Fruit fly (Drosophila melanogaster): ENCODE results near the gene twin.

Gene twin

dm6 chr3R:24259278-24260040 is 37.7 kb upstream of the twin start (continued):
- peak; percentile 91 for TF ChIP-seq Chrac-16 (GFP tag; optimal IDR thresholded peaks at IDR 0.05)
- TF ChIP-seq Dbx (GFP tag; IDR thresholded peaks at IDR 0.05), result peak; percentile 87
- TF ChIP-seq tx (GFP tag; optimal IDR thresholded peaks at IDR 0.05), result peak; percentile 88
- peak; percentile 85 for TF ChIP-seq CG4820 (GFP tag; optimal IDR thresholded peaks at IDR 0.05)
- peak; percentile 57 for TF ChIP-seq en (GFP tag; optimal IDR thresholded peaks at IDR 0.05)
- TF ChIP-seq Oli (tag; optimal IDR thresholded peaks at IDR 0.05), result peak; percentile 91
- peak; percentile 91 for TF ChIP-seq HHEX (GFP tag; optimal IDR thresholded peaks at IDR 0.05)
- peak; percentile 88 for TF ChIP-seq CG12071 (GFP tag; optimal IDR thresholded peaks at IDR 0.05)
- TF ChIP-seq tio (GFP tag; optimal IDR thresholded peaks at IDR 0.05), result peak; percentile 84
- peak; percentile 72 for TF ChIP-seq CG9215 (GFP tag; IDR thresholded peaks at IDR 0.05)
- no peak for TF ChIP-seq CG17568 (GFP tag; optimal IDR thresholded peaks at IDR 0.05)
- TF ChIP-seq CG18011 (GFP tag; optimal IDR thresholded peaks at IDR 0.05), result peak; percentile 66
- TF ChIP-seq CG4707 (GFP tag; optimal IDR thresholded peaks at IDR 0.05), result peak; percentile 83
- peak; percentile 84 for TF ChIP-seq CG15073 (GFP tag; optimal IDR thresholded peaks at IDR 0.05)
- TF ChIP-seq sna (GFP tag; IDR thresholded peaks at IDR 0.05; ENCODE audit: partially characterized antibody), result no peak
- peak; percentile 88 for TF ChIP-seq Mrtf (GFP tag; IDR thresholded peaks at IDR 0.05)
- peak; percentile 97 for TF ChIP-seq CG15514 (GFP tag; optimal IDR thresholded peaks at IDR 0.05)
- TF ChIP-seq CG7372 (GFP tag; IDR thresholded peaks at IDR 0.05), result peak; percentile 75
- TF ChIP-seq nom (GFP tag; optimal IDR thresholded peaks at IDR 0.05), result peak; percentile 89
- peak; percentile 76 for TF ChIP-seq sens-2 (GFP tag; IDR thresholded peaks at IDR 0.05)
- peak; percentile 82 for TF ChIP-seq stc (GFP tag; IDR thresholded peaks at IDR 0.05)
- TF ChIP-seq Ets65A (GFP tag), result no peak
- TF ChIP-seq gsb-n (tag; optimal IDR thresholded peaks at IDR 0.05), result peak; percentile 84

DNA sequence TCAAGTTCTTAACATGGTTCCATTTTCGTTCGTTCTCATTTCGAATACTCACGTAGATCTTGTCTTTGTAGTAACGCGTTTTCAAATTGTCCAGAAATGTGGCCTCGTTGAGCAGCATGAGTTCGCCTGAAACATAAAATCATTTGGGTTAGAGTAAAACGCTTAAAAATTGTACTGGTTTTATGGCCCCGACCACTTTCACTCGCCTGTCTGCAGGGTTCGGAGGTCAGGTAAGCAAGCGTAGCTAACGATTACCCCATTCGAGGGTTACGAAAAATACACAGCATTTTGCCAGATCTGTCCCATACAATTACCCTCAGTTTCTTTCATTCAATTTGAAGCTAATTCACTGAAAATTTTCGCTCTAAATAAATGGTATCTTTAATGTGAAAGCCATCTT is 36.6 kb upstream of the twin start:
- TF ChIP-seq zen (tag; optimal IDR thresholded peaks at IDR 0.05) (peak; percentile 60), cad (GFP tag; optimal IDR thresholded peaks at IDR 0.05) (peak; percentile 93), Elba2 (GFP tag; optimal IDR thresholded peaks at IDR 0.05) (peak; percentile 31), Oli (tag; optimal IDR thresholded peaks at IDR 0.05) (no peak), Hr78 (GFP tag; optimal IDR thresholded peaks at IDR 0.05) (peak in 1 of 2 experiments; percentile 49), CG4328 (GFP tag; optimal IDR thresholded peaks at IDR 0.05) (no peak)

- TF ChIP-seq Lim3 (GFP tag; IDR thresholded peaks at IDR 0.05), result no peak
- TF ChIP-seq Opbp (GFP tag; IDR thresholded peaks at IDR 0.05; ENCODE audit: partially characterized antibody), result peak; percentile 94
- peak; percentile 41 for TF ChIP-seq fd96Cb (tag; optimal IDR thresholded peaks at IDR 0.05)
- peak; percentile 73 for TF ChIP-seq CG4854 (GFP tag; optimal IDR thresholded peaks at IDR 0.05)
- TF ChIP-seq cg (GFP tag; optimal IDR thresholded peaks at IDR 0.05), result no peak
- peak; percentile 52 for TF ChIP-seq Ada2b (GFP tag; IDR thresholded peaks at IDR 0.05)
- TF ChIP-seq Ets97D (GFP tag; optimal IDR thresholded peaks at IDR 0.05), result peak; percentile 91
- TF ChIP-seq sug (tag; optimal IDR thresholded peaks at IDR 0.05), result no peak
- peak; percentile 42 for TF ChIP-seq CG10979 (tag; optimal IDR thresholded peaks at IDR 0.05)
- TF ChIP-seq MESR4 (GFP tag; optimal IDR thresholded peaks at IDR 0.05), result peak; percentile 76
- TF ChIP-seq tna (GFP tag; IDR thresholded peaks at IDR 0.05; ENCODE audit: partially characterized antibody), result peak; percentile 80
- no peak for TF ChIP-seq disco-r (GFP tag; optimal IDR thresholded peaks at IDR 0.05)
- TF ChIP-seq jumu (GFP tag; optimal IDR thresholded peaks at IDR 0.05), result peak; percentile 53
- 0 out of 3 replicates have a peak, but pooled peaks have one; percentile 46 for TF ChIP-seq dysf (GFP tag; IDR thresholded peaks at IDR 0.05)
- TF ChIP-seq CG8388 (GFP tag; optimal IDR thresholded peaks at IDR 0.05), result peak; percentile 86
- peak; percentile 95 for TF ChIP-seq Med (GFP tag)
- TF ChIP-seq CG11456 (GFP tag; IDR thresholded peaks at IDR 0.05), result peak; percentile 68; the same call in 2 of the 3 replicates
- TF ChIP-seq tio (GFP tag; optimal IDR thresholded peaks at IDR 0.05), result no peak
- peak; percentile 58 for TF ChIP-seq pho (GFP tag; optimal IDR thresholded peaks at IDR 0.05)
- TF ChIP-seq CG6654 (GFP tag; optimal IDR thresholded peaks at IDR 0.05), result no peak
- peak; percentile 86 for TF ChIP-seq CG9932 (GFP tag; IDR thresholded peaks at IDR 0.05)
Observed at dm6 chr3R:24252494-24252893, 30.7 kb upstream of the twin start, which contains the start of gene beta-PheRS. TSS of gene beta-PheRS (minus strand) at chr3R:24252679.
